Worm (Caenorhabditis elegans) whole organism, L4 larva: ENCODE measurements around the gene ced-4.

Source experiments
- F37D6.2 ChIP-seq: sonication (generic microtip); optimal IDR thresholded peaks from 2 replicates; lab custom pipeline; 2016; ENCODE audit warnings: mild to moderate bottlenecking, missing genetic modification characterization, missing compliant biosample characterization
- F44E2.7 ChIP-seq: fragments of 200-800 bp; sonication (Bioruptor generic); IDR thresholded peaks from 2 replicates; pipeline ENCODE4 v2.1.2; 2022; ENCODE audit warnings: missing genetic modification characterization, missing compliant biosample characterization
- daf-12 ChIP-seq: fragments of 150-350 bp; optimal IDR thresholded peaks from 2 replicates; lab custom pipeline; 2014; ENCODE audit warnings: missing biosample characterization, missing genetic modification reagents, missing genetic modification characterization
- mdl-1 ChIP-seq, 2 experiments: fragments of 150-350 bp in 1 of 2; sonication (generic microtip) in 1 of 2; optimal IDR thresholded peaks; 2 replicates each; lab custom pipeline; 2014 to 2017; ENCODE audit warnings: missing biosample characterization in 2 of 2, missing genetic modification characterization in 2 of 2
- nhr-237 ChIP-seq: sonication (generic microtip); optimal IDR thresholded peaks from 2 replicates; lab custom pipeline; 2017; ENCODE audit warnings: missing biosample characterization, missing genetic modification characterization
- nhr-76 ChIP-seq: fragments of 150-350 bp; optimal IDR thresholded peaks from 2 replicates; lab custom pipeline; 2014; ENCODE audit warnings: missing biosample characterization, missing genetic modification characterization
- pha-4 ChIP-seq, 2 experiments: fragments of 150-350 bp in 1 of 2; fragments of 200-800 bp in 1 of 2; sonication (Bioruptor generic) in 1 of 2; IDR thresholded peaks in 1 of 2; optimal IDR thresholded peaks in 1 of 2; 2 replicates each; pipeline versions ENCODE4 v1.3.6 to Lab custom; 2014 to 2022; ENCODE audit warnings: missing genetic modification characterization in 2 of 2, missing genetic modification reagents in 2 of 2, missing biosample characterization in 1 of 2, missing compliant biosample characterization in 1 of 2
- tra-1 ChIP-seq: fragments of 200-800 bp; sonication (Bioruptor generic); IDR thresholded peaks from 2 replicates; pipeline ENCODE4 v1.3.6; 2022; ENCODE audit warnings: missing genetic modification reagents, missing genetic modification characterization, missing compliant biosample characterization
- ztf-7 ChIP-seq: fragments of 150-350 bp; optimal IDR thresholded peaks from 2 replicates; lab custom pipeline; 2014; ENCODE audit warnings: missing biosample characterization, missing genetic modification characterization

DNA sequence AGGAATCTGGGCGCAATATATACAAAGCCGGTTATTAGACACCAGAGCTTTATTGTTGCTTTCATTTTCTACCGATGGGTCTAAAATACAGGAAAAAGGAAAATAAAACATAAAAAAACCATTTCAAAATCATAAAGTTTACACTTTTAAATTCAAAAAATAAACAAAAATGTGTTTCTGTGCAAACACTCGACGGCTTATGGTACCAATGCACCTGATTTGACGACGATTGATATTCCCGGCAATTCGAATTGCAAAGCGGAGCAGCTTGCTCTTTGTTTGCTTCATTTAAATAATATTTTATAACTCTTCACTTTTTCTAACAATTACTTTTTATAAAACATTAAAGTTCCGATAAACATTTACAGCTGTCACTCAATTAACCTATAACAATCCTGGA lies 2.0 kb upstream of the ced-4 start, which contains the start of gene F26A1.1:
- TF ChIP-seq nhr-237 (tag; lab: Kevin White, UChicago) (no peak), pha-4 (GFP tag; IDR thresholded peaks at IDR 0.05; lab: Robert Waterston, UW) (no peak), pha-4 (tag; optimal IDR thresholded peaks at IDR 0.05; lab: Kevin White, UChicago) (no peak), tra-1 (GFP tag; lab: Robert Waterston, UW) (no peak), F44E2.7 (GFP tag; lab: Robert Waterston, UW) (no peak), nhr-76 (tag; lab: Kevin White, UChicago) (no peak), ztf-7 (tag; lab: Kevin White, UChicago) (no peak), mdl-1 (tag; optimal IDR thresholded peaks at IDR 0.05; lab: Kevin White, UChicago) (no peak), F37D6.2 (tag; lab: Kevin White, UChicago) (no peak), daf-12 (tag; lab: Kevin White, UChicago) (no peak)
